Fruit fly (Drosophila melanogaster) ovary, adult (tissue): Measurements from ENCODE around the gene CG11617.
A peak's percentile ranks its signal among the peaks of the same experiment; 100 is the strongest.

Experiments
- CG17801 ChIP-seq: fragments of 200-800 bp; optimal IDR thresholded peaks from 2 replicates; lab custom pipeline; 2019; ENCODE audit warnings: missing biosample characterization, mild to moderate bottlenecking, missing genetic modification characterization, moderate library complexity; ENCODE audit not compliant: partially characterized antibody

The CG11617 gene

dm6 chr2L:207129-207813 is at the start of gene CG11617, which contains the start of gene Tbc1d15-17:
TSS of gene CG11617 (minus strand) at chr2L:207297.
TSS of gene Tbc1d15-17 (plus strand) at chr2L:207179.
- TF ChIP-seq CG17801 (GFP tag; lab: Kevin White, UChicago) = peak; percentile 1

- TF ChIP-seq CG17801 (GFP tag; lab: Kevin White, UChicago) = no peak
Measured at dm6 chr2L:252174-252573, 45.1 kb upstream of the CG11617 start, which contains the start of gene Rpp30. TSS of gene Rpp30 (minus strand) at chr2L:252373.

- TF ChIP-seq CG17801 (GFP tag; lab: Kevin White, UChicago) = peak; percentile 75
Measured at dm6 chr2L:250507-251215, 43.6 kb upstream of the CG11617 start, which contains the start of gene kis. TSS of gene kis (minus strand) at chr2L:250823.

dm6 chr2L:249048-249825 is 42.1 kb upstream of the CG11617 start:
- TF ChIP-seq CG17801 (GFP tag; lab: Kevin White, UChicago) = no peak

- TF ChIP-seq CG17801 (GFP tag; lab: Kevin White, UChicago) = no peak
Measured at dm6 chr2L:248592-248991, 41.5 kb upstream of the CG11617 start.

- no peak for TF ChIP-seq CG17801 (GFP tag; lab: Kevin White, UChicago)
Measured at dm6 chr2L:247845-248473, 40.9 kb upstream of the CG11617 start.

dm6 chr2L:247432-247831 is 40.3 kb upstream of the CG11617 start:
- no peak for TF ChIP-seq CG17801 (GFP tag; lab: Kevin White, UChicago)

- TF ChIP-seq CG17801 (GFP tag; lab: Kevin White, UChicago) = peak; percentile 79
Measured at dm6 chr2L:246656-247340, 39.7 kb upstream of the CG11617 start.

- no peak for TF ChIP-seq CG17801 (GFP tag; lab: Kevin White, UChicago)
Measured at dm6 chr2L:244559-244958, 37.5 kb upstream of the CG11617 start.

- no peak for TF ChIP-seq CG17801 (GFP tag; lab: Kevin White, UChicago)
Measured at dm6 chr2L:243819-244218, 36.7 kb upstream of the CG11617 start.

dm6 chr2L:243123-243522 is 36.0 kb upstream of the CG11617 start:
- TF ChIP-seq CG17801 (GFP tag; lab: Kevin White, UChicago) = no peak

dm6 chr2L:241415-241814 is 34.3 kb upstream of the CG11617 start:
- no peak for TF ChIP-seq CG17801 (GFP tag; lab: Kevin White, UChicago)

- TF ChIP-seq CG17801 (GFP tag; lab: Kevin White, UChicago) = no peak
Measured at dm6 chr2L:240176-240769, 33.2 kb upstream of the CG11617 start.

dm6 chr2L:232187-232586 is 25.1 kb upstream of the CG11617 start, which contains the start of gene CG13693:
TSS of gene CG13693 (plus strand) at chr2L:232487.
- no peak for TF ChIP-seq CG17801 (GFP tag; lab: Kevin White, UChicago)
